Worm (Caenorhabditis elegans) whole organism, L4 larva: ENCODE measurements around the gene R02E4.3.

Source experiments
- D1046.2 ChIP-seq: fragments of 200-800 bp; sonication (Bioruptor generic); IDR thresholded peaks from 2 replicates; pipeline ENCODE4 v1.3.6; 2022; ENCODE audit warnings: missing genetic modification characterization, missing compliant biosample characterization
- F26F4.8 ChIP-seq: fragments of 200-800 bp; sonication (Bioruptor generic); conservative IDR thresholded peaks from 2 replicates; pipeline ENCODE4 v1.3.6; 2022; ENCODE audit warnings: missing genetic modification characterization, missing compliant biosample characterization
- T26A8.4 ChIP-seq: fragments of 200-800 bp; sonication (Bioruptor generic); IDR thresholded peaks from 2 replicates; pipeline ENCODE4 v1.3.6; 2022; ENCODE audit warnings: missing genetic modification characterization, missing compliant biosample characterization
- aha-1 ChIP-seq: fragments of 150-350 bp; peaks from one replicate; lab custom pipeline; 2014; ENCODE audit warnings: missing biosample characterization, missing genetic modification characterization
- ama-1 ChIP-seq: fragments of 150-350 bp; optimal IDR thresholded peaks from 2 replicates; lab custom pipeline; 2014; ENCODE audit warnings: inconsistent platforms, mixed read lengths
- attf-4 ChIP-seq: sonication (generic microtip); optimal IDR thresholded peaks from 3 replicates; lab custom pipeline; 2017; ENCODE audit warnings: missing biosample characterization, missing genetic modification characterization
- ceh-32 ChIP-seq: sonication (generic microtip); optimal IDR thresholded peaks from 2 replicates; lab custom pipeline; 2016; ENCODE audit warnings: mild to moderate bottlenecking, missing genetic modification characterization, missing compliant biosample characterization; ENCODE audit not compliant: poor library complexity
- ceh-62 ChIP-seq: sonication (generic microtip); optimal IDR thresholded peaks from 2 replicates; lab custom pipeline; 2017; ENCODE audit warnings: missing biosample characterization, missing genetic modification characterization
- daf-12 ChIP-seq: fragments of 150-350 bp; optimal IDR thresholded peaks from 2 replicates; lab custom pipeline; 2014; ENCODE audit warnings: missing biosample characterization, missing genetic modification reagents, missing genetic modification characterization
- daf-16 ChIP-seq, 3 experiments: sonication (generic microtip); optimal IDR thresholded peaks; 2 replicates each; lab custom pipeline; 2016 to 2017; ENCODE audit warnings: missing genetic modification characterization in 3 of 3, missing genetic modification reagents in 3 of 3, mild to moderate bottlenecking in 2 of 3, missing compliant biosample characterization in 2 of 3, missing biosample characterization in 1 of 3, moderate library complexity in 1 of 3
- daf-19 ChIP-seq: fragments of 200-800 bp; sonication (Bioruptor generic); conservative IDR thresholded peaks from 2 replicates; pipeline ENCODE4 v1.3.6; 2022; ENCODE audit warnings: missing genetic modification characterization, missing compliant biosample characterization
- daf-8 ChIP-seq: fragments of 200-800 bp; sonication (Bioruptor generic); IDR thresholded peaks from 2 replicates; pipeline ENCODE4 v1.3.6; 2022; ENCODE audit warnings: missing genetic modification characterization, missing compliant biosample characterization
- dmd-6 ChIP-seq: fragments of 200-800 bp; sonication (Bioruptor generic); IDR thresholded peaks from 2 replicates; pipeline ENCODE4 v1.3.6; 2022; ENCODE audit warnings: missing genetic modification reagents, missing genetic modification characterization, missing compliant biosample characterization
- fos-1 ChIP-seq: fragments of 150-350 bp; optimal IDR thresholded peaks from 2 replicates; lab custom pipeline; 2014; ENCODE audit warnings: missing biosample characterization, missing genetic modification characterization
- gei-8 ChIP-seq: fragments of 200-800 bp; sonication (Bioruptor generic); optimal IDR thresholded peaks from 2 replicates; lab custom pipeline; 2018; ENCODE audit warnings: mild to moderate bottlenecking, missing genetic modification characterization, missing compliant biosample characterization
- hif-1 ChIP-seq, 2 experiments: sonication (generic microtip); optimal IDR thresholded peaks; 2 replicates each; lab custom pipeline; 2016 to 2017; ENCODE audit warnings: missing compliant biosample characterization in 2 of 2, missing genetic modification characterization in 2 of 2, missing genetic modification reagents in 2 of 2, missing genotype in 2 of 2, mild to moderate bottlenecking in 1 of 2
- lin-13 ChIP-seq: fragments of 150-350 bp; optimal IDR thresholded peaks from 2 replicates; lab custom pipeline; 2014; ENCODE audit warnings: missing biosample characterization, missing genetic modification reagents, missing genetic modification characterization
- lin-29 ChIP-seq: fragments of 200-800 bp; sonication (Bioruptor generic); IDR thresholded peaks from 2 replicates; pipeline ENCODE4 v1.3.6; 2022; ENCODE audit warnings: missing genetic modification reagents, missing genetic modification characterization, missing compliant biosample characterization
- lir-3 ChIP-seq: sonication (generic microtip); optimal IDR thresholded peaks from 2 replicates; lab custom pipeline; 2016; ENCODE audit warnings: mild to moderate bottlenecking, missing genetic modification characterization, missing compliant biosample characterization
- lsy-2 ChIP-seq, 2 experiments: fragments of 150-350 bp in 1 of 2; sonication (generic microtip) in 1 of 2; optimal IDR thresholded peaks; 2 replicates each; lab custom pipeline; 2014 to 2017; ENCODE audit warnings: missing biosample characterization in 2 of 2, missing genetic modification characterization in 2 of 2
- mdt-29 ChIP-seq: fragments of 200-800 bp; sonication (Bioruptor generic); IDR thresholded peaks from 2 replicates; pipeline ENCODE4 v1.3.6; 2022; ENCODE audit warnings: missing genetic modification reagents, missing genetic modification characterization, missing compliant biosample characterization
- mep-1 ChIP-seq: fragments of 150-350 bp; sonication (generic microtip); optimal IDR thresholded peaks from 3 replicates; lab custom pipeline; 2014; ENCODE audit warnings: missing biosample characterization, missing genetic modification characterization
- mxl-2 ChIP-seq: fragments of 200-800 bp; sonication (Bioruptor generic); conservative IDR thresholded peaks from 2 replicates; pipeline ENCODE4 v1.3.6; 2022; ENCODE audit warnings: missing genetic modification reagents, missing genetic modification characterization, missing compliant biosample characterization
- mxl-3 ChIP-seq: fragments of 200-800 bp; sonication (Bioruptor generic); optimal IDR thresholded peaks from 2 replicates; lab custom pipeline; 2018; ENCODE audit warnings: mild to moderate bottlenecking, missing genetic modification characterization, missing compliant biosample characterization
- nhr-237 ChIP-seq: sonication (generic microtip); optimal IDR thresholded peaks from 2 replicates; lab custom pipeline; 2017; ENCODE audit warnings: missing biosample characterization, missing genetic modification characterization
- nhr-25 ChIP-seq: sonication (generic microtip); optimal IDR thresholded peaks from 2 replicates; lab custom pipeline; 2017; ENCODE audit warnings: missing genetic modification characterization, mild to moderate bottlenecking, missing compliant biosample characterization, antibody characterized with exemption, moderate library complexity, borderline replicate concordance; ENCODE audit not compliant: insufficient read depth
- nhr-28 ChIP-seq: fragments of 150-350 bp; optimal IDR thresholded peaks from 2 replicates; lab custom pipeline; 2014; ENCODE audit warnings: missing biosample characterization, missing genetic modification characterization
- nhr-48 ChIP-seq: sonication (generic microtip); optimal IDR thresholded peaks from 2 replicates; lab custom pipeline; 2016; ENCODE audit warnings: mild to moderate bottlenecking, missing genetic modification characterization, missing compliant biosample characterization
- nhr-76 ChIP-seq: fragments of 150-350 bp; optimal IDR thresholded peaks from 2 replicates; lab custom pipeline; 2014; ENCODE audit warnings: missing biosample characterization, missing genetic modification characterization
- nhr-77 ChIP-seq: fragments of 150-350 bp; optimal IDR thresholded peaks from 2 replicates; lab custom pipeline; 2014; ENCODE audit warnings: missing biosample characterization, missing genetic modification characterization
- pha-4 ChIP-seq, 2 experiments: fragments of 150-350 bp in 1 of 2; fragments of 200-800 bp in 1 of 2; sonication (Bioruptor generic) in 1 of 2; IDR thresholded peaks in 1 of 2; optimal IDR thresholded peaks in 1 of 2; 2 replicates each; pipeline versions ENCODE4 v1.3.6 to Lab custom; 2014 to 2022; ENCODE audit warnings: missing genetic modification characterization in 2 of 2, missing genetic modification reagents in 2 of 2, missing biosample characterization in 1 of 2, missing compliant biosample characterization in 1 of 2
- sdz-12 ChIP-seq: fragments of 200-800 bp; sonication (Bioruptor generic); optimal IDR thresholded peaks from 2 replicates; lab custom pipeline; 2018; ENCODE audit warnings: mild to moderate bottlenecking, missing genetic modification characterization, missing compliant biosample characterization
- set-16 ChIP-seq: fragments of 200-800 bp; sonication (Bioruptor generic); IDR thresholded peaks from 2 replicates; pipeline ENCODE4 v1.3.6; 2022; ENCODE audit warnings: missing genetic modification reagents, missing genetic modification characterization, missing compliant biosample characterization
- spr-1 ChIP-seq: sonication (generic microtip); optimal IDR thresholded peaks from 2 replicates; lab custom pipeline; 2016; ENCODE audit warnings: mild to moderate bottlenecking, missing genetic modification characterization, missing compliant biosample characterization
- unc-62 ChIP-seq, 3 experiments: fragments of 150-350 bp in 1 of 3; sonication (generic microtip); optimal IDR thresholded peaks in 2 of 3; peaks in 1 of 3; 1 replicate in 1 of 3; 2 replicates in 2 of 3; lab custom pipeline; 2014 to 2017; ENCODE audit warnings: missing biosample characterization in 3 of 3, missing genetic modification characterization in 3 of 3, missing genetic modification reagents in 3 of 3, missing genotype in 1 of 3
- zfp-2 ChIP-seq: sonication (generic microtip); optimal IDR thresholded peaks from 2 replicates; lab custom pipeline; 2016; ENCODE audit warnings: mild to moderate bottlenecking, missing genetic modification characterization, missing compliant biosample characterization
- ztf-7 ChIP-seq: fragments of 150-350 bp; optimal IDR thresholded peaks from 2 replicates; lab custom pipeline; 2014; ENCODE audit warnings: missing biosample characterization, missing genetic modification characterization

The R02E4.3 gene

ce11 chrX:4146798-4147543, 45.0 kb upstream of the R02E4.3 start (continued):
- no peak for TF ChIP-seq ceh-32 (tag; lab: Kevin White, UChicago)
- TF ChIP-seq ama-1 (lab: Kevin White, UChicago): no peak
- TF ChIP-seq spr-1 (tag; lab: Kevin White, UChicago): no peak
- no peak for TF ChIP-seq nhr-77 (tag; lab: Kevin White, UChicago)
- TF ChIP-seq aha-1 (tag; lab: Kevin White, UChicago): peak; percentile 97
- no peak for TF ChIP-seq mep-1 (tag; lab: Kevin White, UChicago)
- no peak for TF ChIP-seq daf-19 (GFP tag; lab: Robert Waterston, UW)
- no peak for TF ChIP-seq ceh-62 (tag; lab: Kevin White, UChicago)
- TF ChIP-seq attf-4 (tag; lab: Kevin White, UChicago): no peak
- no peak for TF ChIP-seq lin-29 (GFP tag; lab: Robert Waterston, UW)
- no peak for TF ChIP-seq nhr-48
- TF ChIP-seq sdz-12 (GFP tag; lab: Kevin White, UChicago): no peak
- TF ChIP-seq lir-3: no peak
- no peak for TF ChIP-seq fos-1 (tag; lab: Kevin White, UChicago)
- TF ChIP-seq pha-4 (GFP tag; IDR thresholded peaks at IDR 0.05; lab: Robert Waterston, UW): 0 out of 2 replicates have a peak, but pooled peaks have one; percentile 4
- TF ChIP-seq pha-4 (tag; optimal IDR thresholded peaks at IDR 0.05; lab: Kevin White, UChicago): no peak
- TF ChIP-seq set-16 (GFP tag; lab: Robert Waterston, UW): no peak; the same call in 1 of the 2 replicates
- TF ChIP-seq daf-12 (tag; lab: Kevin White, UChicago): no peak
- no peak for TF ChIP-seq mdt-29
- no peak for TF ChIP-seq zfp-2
- TF ChIP-seq mxl-3 (GFP tag; lab: Kevin White, UChicago): no peak
- no peak for TF ChIP-seq dmd-6 (GFP tag; lab: Robert Waterston, UW)
- TF ChIP-seq nhr-76: no peak
- no peak for TF ChIP-seq F26F4.8 (GFP tag; lab: Robert Waterston, UW)
- TF ChIP-seq daf-8 (GFP tag; lab: Robert Waterston, UW): no peak
- TF ChIP-seq gei-8 (GFP tag; lab: Kevin White, UChicago): no peak
- no peak for TF ChIP-seq hif-1 (tag; optimal IDR thresholded peaks at IDR 0.05; lab: Kevin White, UChicago)
- TF ChIP-seq nhr-28 (tag; lab: Kevin White, UChicago): no peak

ce11 chrX:4146046-4146445, 44.1 kb upstream of the R02E4.3 start:
- TF ChIP-seq daf-16 (GFP tag; optimal IDR thresholded peaks at IDR 0.05; lab: Kevin White, UChicago) (no peak), daf-16 (tag; optimal IDR thresholded peaks at IDR 0.05; lab: Kevin White, UChicago) (peak; percentile 9), lsy-2 (tag; optimal IDR thresholded peaks at IDR 0.05; lab: Kevin White, UChicago) (no peak), ztf-7 (no peak), mxl-2 (GFP tag; lab: Robert Waterston, UW) (peak; percentile 44; the same call in 1 of the 2 replicates), nhr-237 (no peak), nhr-25 (tag; lab: Kevin White, UChicago) (peak; percentile 23), D1046.2 (GFP tag; lab: Robert Waterston, UW) (0 out of 2 replicates have a peak, but pooled peaks have one; percentile 17), lin-13 (no peak), T26A8.4 (no peak; the same call in none of the 2 replicates), aha-1 (tag; lab: Kevin White, UChicago) (peak; percentile 29), spr-1 (tag; lab: Kevin White, UChicago) (no peak), unc-62 (GFP tag; optimal IDR thresholded peaks at IDR 0.05 in 1 of 2; lab: Kevin White, UChicago) (peak in 1 of 2 experiments; percentile 58), unc-62 (tag; optimal IDR thresholded peaks at IDR 0.05; lab: Kevin White, UChicago) (no peak)
